Worm (Caenorhabditis elegans) whole organism, L1 larva: ENCODE measurements around the gene srbc-50.

ENCODE experiments used
- C04F5.9 ChIP-seq: sonication (generic microtip); optimal IDR thresholded peaks from 2 replicates; lab custom pipeline; 2016; ENCODE audit warnings: missing genetic modification characterization, missing compliant biosample characterization
- C34B4.2 ChIP-seq: sonication (generic microtip); optimal IDR thresholded peaks from 2 replicates; lab custom pipeline; 2017; ENCODE audit warnings: mild to moderate bottlenecking, missing genetic modification characterization, missing compliant biosample characterization
- F16B12.6 ChIP-seq: fragments of 150-350 bp; optimal IDR thresholded peaks from 2 replicates; lab custom pipeline; 2014; ENCODE audit warnings: missing biosample characterization, missing genetic modification characterization
- aly-2 ChIP-seq: fragments of 150-350 bp; optimal IDR thresholded peaks from 2 replicates; lab custom pipeline; 2014; ENCODE audit warnings: missing biosample characterization, missing genetic modification characterization
- ama-1 ChIP-seq: fragments of 150-350 bp; optimal IDR thresholded peaks from 2 replicates; lab custom pipeline; 2014
- blmp-1 ChIP-seq: fragments of 150-350 bp; optimal IDR thresholded peaks from 2 replicates; lab custom pipeline; 2014; ENCODE audit warnings: missing biosample characterization, missing genetic modification characterization
- ceh-63 ChIP-seq: fragments of 200-800 bp; sonication (Bioruptor generic); optimal IDR thresholded peaks from 2 replicates; lab custom pipeline; 2018; ENCODE audit warnings: mild to moderate bottlenecking, missing genetic modification characterization, missing compliant biosample characterization
- ceh-82 ChIP-seq, 3 experiments: fragments of 150-350 bp in 1 of 3; sonication (generic microtip) in 2 of 3; optimal IDR thresholded peaks; 2 replicates each; lab custom pipeline; 2014 to 2017; ENCODE audit warnings: missing biosample characterization in 3 of 3, missing genetic modification characterization in 3 of 3
- ceh-88 ChIP-seq: fragments of 200-800 bp; sonication (Bioruptor generic); IDR thresholded peaks from 2 replicates; pipeline ENCODE4 v1.3.6; 2022; ENCODE audit warnings: missing genetic modification characterization, missing compliant biosample characterization
- ceh-90 ChIP-seq: sonication (generic microtip); optimal IDR thresholded peaks from 2 replicates; lab custom pipeline; 2016; ENCODE audit warnings: missing genetic modification characterization, missing compliant biosample characterization
- dpl-1 ChIP-seq, 3 experiments: fragments of 150-350 bp in 2 of 3; sonication (generic microtip) in 1 of 3; optimal IDR thresholded peaks; 2 replicates each; lab custom pipeline; 2014 to 2017; ENCODE audit warnings: missing biosample characterization in 3 of 3, missing genetic modification characterization in 3 of 3, missing genetic modification reagents in 3 of 3
- dsc-1 ChIP-seq: sonication (generic microtip); optimal IDR thresholded peaks from 2 replicates; lab custom pipeline; 2016; ENCODE audit warnings: mild to moderate bottlenecking, missing genetic modification characterization, missing compliant biosample characterization
- efl-3 ChIP-seq: fragments of 200-800 bp; sonication (Bioruptor generic); optimal IDR thresholded peaks from 2 replicates; lab custom pipeline; 2018; ENCODE audit warnings: mild to moderate bottlenecking, missing genetic modification characterization, missing compliant biosample characterization
- egl-27 ChIP-seq, 2 experiments: fragments of 150-350 bp in 1 of 2; sonication (generic microtip); optimal IDR thresholded peaks; 3 replicates each; lab custom pipeline; 2017 to 2018; ENCODE audit warnings: missing biosample characterization in 2 of 2, missing genetic modification characterization in 2 of 2, missing genetic modification reagents in 2 of 2
- elt-2 ChIP-seq: sonication (generic microtip); optimal IDR thresholded peaks from 2 replicates; lab custom pipeline; 2016; ENCODE audit warnings: missing genetic modification characterization, mild to moderate bottlenecking, inconsistent platforms, missing compliant biosample characterization, missing genetic modification reagents
- ets-5 ChIP-seq: fragments of 200-800 bp; sonication (Bioruptor generic); IDR thresholded peaks from 2 replicates; pipeline ENCODE4 v1.3.6; 2022; ENCODE audit warnings: missing genetic modification characterization, missing compliant biosample characterization
- fkh-10 ChIP-seq: sonication (generic microtip); optimal IDR thresholded peaks from 2 replicates; lab custom pipeline; 2017; ENCODE audit warnings: missing biosample characterization, missing genetic modification reagents, missing genetic modification characterization
- fkh-4 ChIP-seq: sonication (generic microtip); optimal IDR thresholded peaks from 2 replicates; lab custom pipeline; 2016; ENCODE audit warnings: missing compliant biosample characterization, missing genetic modification characterization, borderline replicate concordance
- grh-1 ChIP-seq: fragments of 200-800 bp; sonication (Bioruptor generic); IDR thresholded peaks from 2 replicates; pipeline ENCODE4 v1.3.6; 2022; ENCODE audit warnings: missing genetic modification reagents, missing genetic modification characterization, missing compliant biosample characterization
- hlh-17 ChIP-seq: fragments of 200-800 bp; sonication (Bioruptor generic); optimal IDR thresholded peaks from 2 replicates; lab custom pipeline; 2018; ENCODE audit warnings: missing genetic modification characterization, mild to moderate bottlenecking, missing compliant biosample characterization, moderate library complexity, borderline replicate concordance
- hlh-4 ChIP-seq: sonication (generic microtip); optimal IDR thresholded peaks from 2 replicates; lab custom pipeline; 2016; ENCODE audit warnings: mild to moderate bottlenecking, missing genetic modification characterization, missing compliant biosample characterization
- irx-1 ChIP-seq: sonication (generic microtip); optimal IDR thresholded peaks from 2 replicates; lab custom pipeline; 2016; ENCODE audit warnings: missing genetic modification characterization, missing compliant biosample characterization
- isw-1 ChIP-seq: fragments of 200-800 bp; sonication (Bioruptor generic); IDR thresholded peaks from 2 replicates; pipeline ENCODE4 v1.3.6; 2022; ENCODE audit warnings: missing genetic modification characterization, missing compliant biosample characterization
- jun-1 ChIP-seq: fragments of 150-350 bp; optimal IDR thresholded peaks from 2 replicates; lab custom pipeline; 2014; ENCODE audit warnings: missing biosample characterization, missing genetic modification reagents, missing genetic modification characterization
- lin-14 ChIP-seq: fragments of 200-800 bp; sonication (Bioruptor generic); optimal IDR thresholded peaks from 2 replicates; lab custom pipeline; 2018; ENCODE audit warnings: mild to moderate bottlenecking, missing genetic modification characterization, moderate library complexity, missing compliant biosample characterization
- lin-35 ChIP-seq, 2 experiments: fragments of 150-350 bp; optimal IDR thresholded peaks; 2 replicates each; lab custom pipeline; 2014; ENCODE audit warnings: missing biosample characterization in 2 of 2, missing genetic modification characterization in 2 of 2, missing genetic modification reagents in 2 of 2
- lir-3 ChIP-seq: sonication (generic microtip); optimal IDR thresholded peaks from 2 replicates; lab custom pipeline; 2016; ENCODE audit warnings: mild to moderate bottlenecking, missing genetic modification characterization, moderate library complexity, missing compliant biosample characterization; ENCODE audit not compliant: poor library complexity
- lsy-2 ChIP-seq, 2 experiments: fragments of 150-350 bp; optimal IDR thresholded peaks; 2 replicates each; lab custom pipeline; 2014; ENCODE audit warnings: missing biosample characterization in 2 of 2, missing genetic modification characterization in 2 of 2
- mab-9 ChIP-seq: fragments of 200-800 bp; sonication (Bioruptor generic); IDR thresholded peaks from 2 replicates; pipeline ENCODE4 v1.3.6; 2022; ENCODE audit warnings: missing genetic modification reagents, missing genetic modification characterization, missing compliant biosample characterization
- mdl-1 ChIP-seq, 2 experiments: fragments of 150-350 bp; optimal IDR thresholded peaks; 2 replicates each; lab custom pipeline; 2014 to 2017; ENCODE audit warnings: missing biosample characterization in 2 of 2, missing genetic modification characterization in 2 of 2, inconsistent platforms in 1 of 2
- mef-2 ChIP-seq: fragments of 150-350 bp; optimal IDR thresholded peaks from 2 replicates; lab custom pipeline; 2014; ENCODE audit warnings: missing biosample characterization, missing genetic modification characterization
- mep-1 ChIP-seq: fragments of 150-350 bp; optimal IDR thresholded peaks from 2 replicates; lab custom pipeline; 2014; ENCODE audit warnings: missing biosample characterization, missing genetic modification characterization
- nhr-12 ChIP-seq: sonication (generic microtip); optimal IDR thresholded peaks from 2 replicates; lab custom pipeline; 2017; ENCODE audit warnings: missing biosample characterization, missing genetic modification characterization
- nhr-19 ChIP-seq: fragments of 200-800 bp; sonication (Bioruptor generic); conservative IDR thresholded peaks from 2 replicates; pipeline ENCODE4 v1.3.6; 2022; ENCODE audit warnings: missing genetic modification characterization, missing compliant biosample characterization
- nhr-237 ChIP-seq: fragments of 150-350 bp; optimal IDR thresholded peaks from 2 replicates; lab custom pipeline; 2014; ENCODE audit warnings: missing biosample characterization, missing genetic modification characterization
- nhr-28 ChIP-seq: fragments of 150-350 bp; optimal IDR thresholded peaks from 2 replicates; lab custom pipeline; 2014; ENCODE audit warnings: missing biosample characterization, missing genetic modification characterization
- nhr-77 ChIP-seq: fragments of 150-350 bp; optimal IDR thresholded peaks from 2 replicates; lab custom pipeline; 2014; ENCODE audit warnings: missing biosample characterization, missing genetic modification characterization
- nhr-84 ChIP-seq: sonication (generic microtip); optimal IDR thresholded peaks from 2 replicates; lab custom pipeline; 2017; ENCODE audit warnings: missing biosample characterization, missing genetic modification characterization
- pag-3 ChIP-seq: sonication (generic microtip); optimal IDR thresholded peaks from 2 replicates; lab custom pipeline; 2017; ENCODE audit warnings: missing genetic modification characterization, mild to moderate bottlenecking, missing compliant biosample characterization, antibody characterized with exemption, borderline replicate concordance; ENCODE audit not compliant: insufficient read depth
- pax-3 ChIP-seq: fragments of 200-800 bp; sonication (Bioruptor generic); optimal IDR thresholded peaks from 2 replicates; lab custom pipeline; 2018; ENCODE audit warnings: mild to moderate bottlenecking, missing genetic modification characterization, moderate library complexity, missing compliant biosample characterization
- rnt-1 ChIP-seq: sonication (generic microtip); optimal IDR thresholded peaks from 2 replicates; lab custom pipeline; 2016; ENCODE audit warnings: mild to moderate bottlenecking, missing genetic modification characterization, moderate library complexity, missing compliant biosample characterization
- skn-1 ChIP-seq: fragments of 150-350 bp; optimal IDR thresholded peaks from 2 replicates; lab custom pipeline; 2014; ENCODE audit warnings: missing biosample characterization, missing genetic modification characterization
- sup-37 ChIP-seq: fragments of 200-800 bp; sonication (Bioruptor generic); optimal IDR thresholded peaks from 2 replicates; lab custom pipeline; 2018; ENCODE audit warnings: mild to moderate bottlenecking, missing genetic modification characterization, missing compliant biosample characterization
- swsn-7 ChIP-seq: sonication (generic microtip); optimal IDR thresholded peaks from 2 replicates; lab custom pipeline; 2016; ENCODE audit warnings: missing genetic modification characterization, missing compliant biosample characterization
- unc-130 ChIP-seq: fragments of 150-350 bp; optimal IDR thresholded peaks from 2 replicates; lab custom pipeline; 2017; ENCODE audit warnings: missing biosample characterization, missing genetic modification characterization, inconsistent platforms
- unc-30 ChIP-seq: sonication (generic microtip); optimal IDR thresholded peaks from 2 replicates; lab custom pipeline; 2017; ENCODE audit warnings: missing biosample characterization, missing genetic modification characterization
- unc-98 ChIP-seq: fragments of 200-800 bp; sonication (Bioruptor generic); IDR thresholded peaks from 2 replicates; pipeline ENCODE4 v1.3.6; 2022; ENCODE audit warnings: missing genetic modification characterization, missing compliant biosample characterization
- vab-15 ChIP-seq: sonication (generic microtip); optimal IDR thresholded peaks from 2 replicates; lab custom pipeline; 2017; ENCODE audit warnings: missing genotype, mild to moderate bottlenecking, missing genetic modification characterization, missing compliant biosample characterization
- xbp-1 ChIP-seq: sonication (generic microtip); optimal IDR thresholded peaks from 2 replicates; lab custom pipeline; 2016; ENCODE audit warnings: missing genetic modification characterization, missing compliant biosample characterization
- zag-1 ChIP-seq: fragments of 150-350 bp; optimal IDR thresholded peaks from 2 replicates; lab custom pipeline; 2014; ENCODE audit warnings: missing biosample characterization, missing genetic modification characterization
- ztf-11 ChIP-seq, 2 experiments: sonication (generic microtip); optimal IDR thresholded peaks; 2 replicates each; lab custom pipeline; 2016 to 2017; ENCODE audit warnings: missing genetic modification characterization in 2 of 2, missing biosample characterization in 1 of 2, missing compliant biosample characterization in 1 of 2

Gene srbc-50

DNA sequence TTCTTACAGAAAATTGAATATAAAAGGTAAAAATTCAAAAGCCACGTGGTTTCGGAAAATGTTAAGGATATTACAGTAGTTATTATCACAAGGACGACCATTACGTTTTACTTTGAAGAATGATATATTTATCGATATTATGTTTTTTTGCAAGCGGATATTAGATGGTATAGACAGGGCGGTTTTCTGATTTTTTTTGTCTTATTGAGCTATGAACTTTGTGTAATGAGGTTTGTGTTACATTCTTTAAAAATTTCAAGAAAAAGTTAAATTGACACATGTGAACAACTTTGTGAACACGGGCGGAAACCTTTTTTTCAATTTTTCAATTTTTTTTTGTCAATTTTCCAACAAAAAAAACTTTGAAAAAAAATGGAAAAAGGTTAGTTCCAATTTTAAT is at the start of gene srbc-50:
Gene srbc-50 (minus strand): TSS at position 101 of the 400 bp plus-strand sequence.
- TF ChIP-seq ets-5 (GFP tag; lab: Robert Waterston, UW) (no peak), lin-14 (no peak), sup-37 (GFP tag; lab: Kevin White, UChicago) (no peak), hlh-4 (tag; lab: Kevin White, UChicago) (no peak), hlh-17 (no peak), pag-3 (tag; lab: Kevin White, UChicago) (no peak), vab-15 (no peak), pax-3 (tag; lab: Kevin White, UChicago) (no peak), nhr-28 (tag; lab: Kevin White, UChicago) (no peak), jun-1 (tag; lab: Kevin White, UChicago) (no peak), rnt-1 (tag; lab: Kevin White, UChicago) (no peak), mab-9 (GFP tag; lab: Robert Waterston, UW) (no peak), elt-2 (tag; lab: Kevin White, UChicago) (no peak), mep-1 (tag; lab: Kevin White, UChicago) (no peak), xbp-1 (tag; lab: Kevin White, UChicago) (no peak), lsy-2 (tag; optimal IDR thresholded peaks at IDR 0.05; lab: Kevin White, UChicago) (no peak), ceh-90 (no peak), nhr-19 (GFP tag; lab: Robert Waterston, UW) (no peak)
- TF ChIP-seq, all 84 proteins: peak for 0

DNA sequence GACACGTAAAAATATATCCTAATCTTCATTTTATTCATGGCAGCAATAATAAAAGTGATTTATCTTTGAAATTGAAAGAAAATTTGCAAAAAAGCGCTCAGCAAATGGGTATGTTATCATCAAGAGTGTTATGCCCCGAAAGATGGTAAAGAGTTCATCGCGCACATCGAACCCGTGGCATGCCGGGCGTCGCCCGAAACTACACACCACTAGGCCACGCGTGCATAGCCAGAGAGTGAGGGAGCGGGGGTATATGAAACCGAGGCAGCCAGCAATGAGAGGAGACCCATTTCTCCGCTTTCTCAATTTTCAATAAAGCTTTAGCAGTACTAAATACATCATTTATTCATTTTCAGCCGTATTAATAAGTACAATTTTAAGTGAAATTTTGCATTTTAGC is 49.0 kb upstream of the srbc-50 start:
- TF ChIP-seq unc-130 (tag; lab: Kevin White, UChicago) (peak; percentile 35), mef-2 (no peak), C04F5.9 (tag; lab: Kevin White, UChicago) (no peak), C34B4.2 (tag; lab: Kevin White, UChicago) (no peak), unc-30 (tag; lab: Kevin White, UChicago) (no peak), unc-98 (no peak), mab-9 (GFP tag; lab: Robert Waterston, UW) (peak; percentile 42; the same call in 1 of the 2 replicates), mdl-1 (tag; optimal IDR thresholded peaks at IDR 0.05; lab: Kevin White, UChicago) (peak in 1 of 2 experiments; percentile 76), F16B12.6 (tag; lab: Kevin White, UChicago) (no peak), aly-2 (peak; percentile 44), skn-1 (tag; lab: Kevin White, UChicago) (peak; percentile 84), dsc-1 (tag; lab: Kevin White, UChicago) (peak; percentile 71), blmp-1 (tag; lab: Kevin White, UChicago) (no peak), ztf-11 (tag; optimal IDR thresholded peaks at IDR 0.05; lab: Kevin White, UChicago) (peak in 1 of 2 experiments; percentile 34), pag-3 (tag; lab: Kevin White, UChicago) (no peak), dpl-1 (GFP tag; optimal IDR thresholded peaks at IDR 0.05; lab: Kevin White, UChicago) (peak; percentile 38 to 64 (median 51)), ceh-82 (tag; optimal IDR thresholded peaks at IDR 0.05; lab: Kevin White, UChicago) (peak; percentile 22 to 85 (median 71)), irx-1 (peak; percentile 41), ceh-88 (0 out of 2 replicates have a peak, but pooled peaks have one; percentile 11), elt-2 (tag; lab: Kevin White, UChicago) (peak; percentile 59), swsn-7 (peak; percentile 69), lir-3 (tag; lab: Kevin White, UChicago) (peak; percentile 8), egl-27 (tag; optimal IDR thresholded peaks at IDR 0.05; lab: Kevin White, UChicago) (no peak), zag-1 (tag; lab: Kevin White, UChicago) (no peak), fkh-4 (no peak), nhr-77 (tag; lab: Kevin White, UChicago) (peak; percentile 53), nhr-12 (tag; lab: Kevin White, UChicago) (peak; percentile 12), nhr-84 (no peak), nhr-237 (no peak), lin-35 (GFP tag; optimal IDR thresholded peaks at IDR 0.05; lab: Kevin White, UChicago) (peak; percentile 52 to 82), ceh-63 (peak; percentile 7), ama-1 (no peak), grh-1 (GFP tag; lab: Robert Waterston, UW) (peak; percentile 25; the same call in 1 of the 2 replicates), isw-1 (GFP tag; lab: Robert Waterston, UW) (peak; percentile 38), fkh-10 (GFP tag; lab: Kevin White, UChicago) (peak; percentile 34), efl-3 (no peak)
